Fruit fly (Drosophila melanogaster): ENCODE results near the gene Cad96Ca.

The Cad96Ca gene

DNA sequence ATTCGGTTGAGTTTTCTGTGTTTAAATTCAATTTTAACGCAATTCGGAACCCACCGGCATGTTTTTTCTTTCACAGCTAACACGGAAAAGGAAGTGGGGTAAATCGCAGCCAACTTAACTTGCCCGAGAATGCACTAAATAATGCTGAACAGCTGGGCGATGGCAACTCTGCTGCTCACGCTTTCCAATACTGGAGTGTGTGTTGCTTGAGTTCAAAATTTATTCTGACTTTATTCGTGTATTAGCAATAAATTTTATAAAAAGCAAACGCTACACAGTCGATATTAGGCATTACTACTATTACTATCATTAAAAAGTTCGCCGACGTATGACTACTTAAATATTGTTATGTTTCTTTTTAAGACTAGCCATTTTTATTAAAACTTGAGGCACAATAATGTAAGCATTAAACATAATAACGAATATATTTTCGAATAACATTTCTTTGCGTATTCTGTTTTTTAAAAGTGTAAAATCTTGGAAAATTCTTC is 39.3 kb upstream of the Cad96Ca start, which contains the start of the genes RpS27 and Nup37 (continued):
- TF ChIP-seq CG10543 (GFP tag; optimal IDR thresholded peaks at IDR 0.05) (peak; percentile 100), Sox100B (GFP tag; optimal IDR thresholded peaks at IDR 0.05) (peak; percentile 97), pros (GFP tag; optimal IDR thresholded peaks at IDR 0.05) (peak; percentile 73), pfk (GFP tag; optimal IDR thresholded peaks at IDR 0.05) (peak; percentile 90), CG11696 (GFP tag; IDR thresholded peaks at IDR 0.05) (peak; percentile 84), Sry-δ (GFP tag; optimal IDR thresholded peaks at IDR 0.05) (peak; percentile 83), CG13424 (tag; optimal IDR thresholded peaks at IDR 0.05) (peak; percentile 88), eve (GFP tag; optimal IDR thresholded peaks at IDR 0.05) (no peak), Gsc (GFP tag; IDR thresholded peaks at IDR 0.05) (peak; percentile 83; the same call in 1 of the 2 replicates), Nf-YB (GFP tag; optimal IDR thresholded peaks at IDR 0.05) (peak; percentile 84), Opbp (GFP tag; IDR thresholded peaks at IDR 0.05; ENCODE audit: partially characterized antibody) (peak; percentile 100), pum (GFP tag; optimal IDR thresholded peaks at IDR 0.05) (peak; percentile 97), CG12299 (tag; optimal IDR thresholded peaks at IDR 0.05) (peak; percentile 93), ind (GFP tag; optimal IDR thresholded peaks at IDR 0.05) (peak; percentile 96), Awh (GFP tag; IDR thresholded peaks at IDR 0.05) (peak; percentile 98), CrebB (tag; optimal IDR thresholded peaks at IDR 0.05) (peak; percentile 99), Pdp1 (GFP tag; optimal IDR thresholded peaks at IDR 0.05) (peak; percentile 94 to 97), vfl (GFP tag; optimal IDR thresholded peaks at IDR 0.05) (peak; percentile 98), CG8359 (GFP tag; optimal IDR thresholded peaks at IDR 0.05; ENCODE audit: borderline replicate concordance) (peak; percentile 94), exex (tag; optimal IDR thresholded peaks at IDR 0.05) (peak; percentile 88), Dp (GFP tag; optimal IDR thresholded peaks at IDR 0.05) (peak; percentile 77), Fer3 (tag; optimal IDR thresholded peaks at IDR 0.05) (peak; percentile 98), Optix (GFP tag; IDR thresholded peaks at IDR 0.05) (peak; percentile 96), NC2α (GFP tag; optimal IDR thresholded peaks at IDR 0.05) (peak; percentile 98), knrl (GFP tag; IDR thresholded peaks at IDR 0.05; ENCODE audit: partially characterized antibody) (0 out of 3 replicates have a peak, but pooled peaks have one; percentile 44), bbx (GFP tag; IDR thresholded peaks at IDR 0.05; ENCODE audit: partially characterized antibody) (0 out of 2 replicates have a peak, but pooled peaks have one; percentile 34), CG14667 (GFP tag; IDR thresholded peaks at IDR 0.05) (peak; percentile 93), slp2 (GFP tag; optimal IDR thresholded peaks at IDR 0.05) (peak; percentile 99), inv (GFP tag; IDR thresholded peaks at IDR 0.05; ENCODE audit: partially characterized antibody) (no peak), fd96Cb (tag; optimal IDR thresholded peaks at IDR 0.05) (peak; percentile 91), CG30431 (GFP tag; optimal IDR thresholded peaks at IDR 0.05) (peak; percentile 98), CG1024 (GFP tag; IDR thresholded peaks at IDR 0.05) (peak; percentile 94), Blimp-1 (GFP tag; optimal IDR thresholded peaks at IDR 0.05) (peak; percentile 86), Ssrp (tag; optimal IDR thresholded peaks at IDR 0.05) (peak; percentile 92), tll (GFP tag; optimal IDR thresholded peaks at IDR 0.05) (peak in 1 of 2 experiments; percentile 88), Rfx (GFP tag; IDR thresholded peaks at IDR 0.05) (peak; percentile 99), crol (GFP tag; IDR thresholded peaks at IDR 0.05) (peak; percentile 78; the same call in 1 of the 2 replicates), gt (GFP tag; IDR thresholded peaks at IDR 0.05) (peak; percentile 96), CG6765 (GFP tag; optimal IDR thresholded peaks at IDR 0.05) (peak; percentile 100), C15 (GFP tag; IDR thresholded peaks at IDR 0.05) (peak; percentile 93), h (optimal IDR thresholded peaks at IDR 0.05) (no peak), CG3838 (GFP tag; optimal IDR thresholded peaks at IDR 0.05) (peak; percentile 98), Aef1 (GFP tag; IDR thresholded peaks at IDR 0.05) (peak; percentile 95), Dek (tag; optimal IDR thresholded peaks at IDR 0.05) (peak; percentile 95), CG13123 (GFP tag; optimal IDR thresholded peaks at IDR 0.05) (peak; percentile 100), CG18262 (tag; optimal IDR thresholded peaks at IDR 0.05) (peak; percentile 91), CG12236 (GFP tag; optimal IDR thresholded peaks at IDR 0.05) (peak; percentile 97), CG5180 (GFP tag; optimal IDR thresholded peaks at IDR 0.05) (peak; percentile 91), CG1832 (GFP tag; optimal IDR thresholded peaks at IDR 0.05) (no peak)
